Fruit fly (Drosophila melanogaster): ENCODE results near the gene Crk.

The Crk gene

DNA sequence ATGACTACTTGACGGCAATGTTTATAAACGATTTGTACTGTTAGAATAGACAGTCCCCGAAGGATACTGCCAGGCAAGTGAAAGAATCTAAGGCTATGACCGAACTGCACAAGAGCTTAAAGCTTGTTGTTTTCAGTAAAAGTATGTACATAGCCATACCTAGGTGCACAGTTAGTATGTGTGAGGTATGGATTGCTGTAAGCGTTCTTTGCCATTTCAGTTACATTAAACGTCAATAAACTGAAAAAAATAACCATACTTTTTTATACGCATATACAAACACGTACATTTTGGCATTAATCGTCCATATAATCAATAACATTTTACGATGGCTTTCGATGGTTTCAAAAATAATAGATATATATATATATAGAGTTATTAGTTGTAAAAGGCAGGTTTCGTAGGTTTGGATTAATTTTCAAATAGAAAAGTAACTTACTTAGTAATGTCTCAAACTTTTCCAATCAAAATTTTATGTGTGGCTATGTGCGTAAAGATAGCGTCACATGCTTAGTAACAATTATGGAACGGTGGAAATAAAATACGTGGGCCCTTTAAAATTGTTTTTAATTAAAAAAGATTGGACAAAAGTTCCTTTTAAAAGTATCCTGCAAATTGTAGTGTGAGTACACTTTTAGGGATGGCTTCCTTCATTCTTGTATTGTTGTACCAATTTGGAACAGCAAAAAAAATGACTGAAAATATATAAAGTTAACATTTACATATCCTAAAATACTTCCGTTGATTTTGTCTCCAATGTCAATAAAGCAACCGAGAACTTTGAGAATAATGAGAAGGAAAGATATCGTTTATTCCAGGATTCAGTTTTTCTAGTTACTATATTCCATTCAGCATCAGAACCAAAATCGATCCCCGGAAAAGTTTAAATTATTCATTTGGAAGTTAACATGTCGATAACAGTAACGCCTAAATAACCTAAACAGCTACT, 16.4 kb upstream of the Crk start, which contains the start of gene Abcd1 (continued):
- TF ChIP-seq CG14014 (GFP tag; IDR thresholded peaks at IDR 0.05) (no peak), dmrt11E (tag; optimal IDR thresholded peaks at IDR 0.05) (peak; percentile 10), row (GFP tag; IDR thresholded peaks at IDR 0.05) (peak; percentile 67; the same call in 2 of the 3 replicates), Sry-δ (GFP tag; optimal IDR thresholded peaks at IDR 0.05) (peak; percentile 29), Lhr (GFP tag; optimal IDR thresholded peaks at IDR 0.05) (peak; percentile 62), CG11723 (GFP tag; optimal IDR thresholded peaks at IDR 0.05) (peak; percentile 95), ssp (GFP tag; IDR thresholded peaks at IDR 0.05) (peak; percentile 96), CG15073 (GFP tag; optimal IDR thresholded peaks at IDR 0.05) (no peak), hb (GFP tag; IDR thresholded peaks at IDR 0.05; ENCODE audit: partially characterized antibody) (no peak), CG12659 (GFP tag; optimal IDR thresholded peaks at IDR 0.05) (peak; percentile 34), CG1792 (GFP tag; optimal IDR thresholded peaks at IDR 0.05) (no peak), CG4617 (GFP tag; optimal IDR thresholded peaks at IDR 0.05; ENCODE audit: borderline replicate concordance) (peak; percentile 62)

- TF ChIP-seq CG18764 (GFP tag; optimal IDR thresholded peaks at IDR 0.05), result no peak
- TF ChIP-seq nerfin-2 (GFP tag; IDR thresholded peaks at IDR 0.05; ENCODE audit: partially characterized antibody), result no peak
- TF ChIP-seq sens (GFP tag), result peak; percentile 68
- no peak for TF ChIP-seq CG14860 (GFP tag; IDR thresholded peaks at IDR 0.05; ENCODE audit: partially characterized antibody)
- no peak for TF ChIP-seq CG18262 (tag; optimal IDR thresholded peaks at IDR 0.05)
- no peak for TF ChIP-seq Eip74EF (GFP tag; optimal IDR thresholded peaks at IDR 0.05)
- no peak for TF ChIP-seq kah (GFP tag; optimal IDR thresholded peaks at IDR 0.05)
- no peak for TF ChIP-seq CG12769 (tag; optimal IDR thresholded peaks at IDR 0.05)
- peak in 1 of 2 experiments; percentile 3 for TF ChIP-seq Hr78 (GFP tag; optimal IDR thresholded peaks at IDR 0.05)
- no peak for TF ChIP-seq MTF-1 (GFP tag; optimal IDR thresholded peaks at IDR 0.05; ENCODE audit: borderline replicate concordance)
- TF ChIP-seq CG13624 (GFP tag; optimal IDR thresholded peaks at IDR 0.05), result peak; percentile 23
- no peak for TF ChIP-seq sens-2 (GFP tag; IDR thresholded peaks at IDR 0.05)
- no peak for TF ChIP-seq CG5953 (GFP tag; IDR thresholded peaks at IDR 0.05)
- TF ChIP-seq CG8290 (GFP tag; optimal IDR thresholded peaks at IDR 0.05), result peak; percentile 79
- peak; percentile 47 to 88 for TF ChIP-seq CG8290 (tag; optimal IDR thresholded peaks at IDR 0.05)
- peak; percentile 70 for TF ChIP-seq onecut (GFP tag; IDR thresholded peaks at IDR 0.05)
- TF ChIP-seq mam (GFP tag; optimal IDR thresholded peaks at IDR 0.05), result peak; percentile 20
- TF ChIP-seq CG34422 (GFP tag; IDR thresholded peaks at IDR 0.05), result no peak
- peak; percentile 88 for TF ChIP-seq pzg (GFP tag; optimal IDR thresholded peaks at IDR 0.05)
- TF ChIP-seq CG12236 (GFP tag; optimal IDR thresholded peaks at IDR 0.05), result no peak
- TF ChIP-seq CG4820 (GFP tag; optimal IDR thresholded peaks at IDR 0.05), result no peak
- peak; percentile 11 for TF ChIP-seq lbe (GFP tag; optimal IDR thresholded peaks at IDR 0.05)
- TF ChIP-seq Nf-YC (tag; optimal IDR thresholded peaks at IDR 0.05), result no peak
- no peak for TF ChIP-seq hb (GFP tag; IDR thresholded peaks at IDR 0.05; ENCODE audit: partially characterized antibody)
- peak; percentile 99 for TF ChIP-seq CG1024 (GFP tag; IDR thresholded peaks at IDR 0.05)
- peak; percentile 76 for TF ChIP-seq Ets97D (GFP tag; optimal IDR thresholded peaks at IDR 0.05)
- TF ChIP-seq prd (optimal IDR thresholded peaks at IDR 0.05), result no peak
- no peak for TF ChIP-seq prd (GFP tag; IDR thresholded peaks at IDR 0.05)
- no peak for TF ChIP-seq ftz-f1 (GFP tag; optimal IDR thresholded peaks at IDR 0.05)
- no peak for TF ChIP-seq Taf1 (GFP tag; IDR thresholded peaks at IDR 0.05)
- no peak for TF ChIP-seq ken (GFP tag; IDR thresholded peaks at IDR 0.05)
- peak; percentile 34 for TF ChIP-seq Hsf (GFP tag; optimal IDR thresholded peaks at IDR 0.05)
- TF ChIP-seq usp (GFP tag; optimal IDR thresholded peaks at IDR 0.05), result no peak
- TF ChIP-seq Ada2b (GFP tag; IDR thresholded peaks at IDR 0.05), result no peak
- TF ChIP-seq HmgZ (tag; optimal IDR thresholded peaks at IDR 0.05), result peak; percentile 38
- no peak for TF ChIP-seq CG1647 (GFP tag; optimal IDR thresholded peaks at IDR 0.05)
Observed at dm6 chr4:205671-206252, 4.3 kb upstream of the Crk start, which contains the start of gene CG31998. Gene CG31998 (minus strand): TSS chr4:205945.

All from whole organism, embryonic.